Fruit fly (Drosophila melanogaster) whole organism, embryonic: ENCODE results near the gene drongo.

Experiments used
- Awh ChIP-seq: fragments of 200-800 bp; sonication (Bioruptor generic); IDR thresholded peaks from 2 replicates; pipeline ENCODE4, ENCODE4 v1.3.6; 2022; ENCODE audit warnings: missing biosample characterization, missing genetic modification characterization
- CG10209 ChIP-seq: fragments of 200-800 bp; sonication (Bioruptor generic); optimal IDR thresholded peaks from 3 replicates; lab custom pipeline; 2017; ENCODE audit warnings: missing biosample characterization, mild to moderate bottlenecking, missing genetic modification characterization, missing genetic modification reagents
- CG1024 ChIP-seq: fragments of 200-800 bp; sonication (Bioruptor generic); IDR thresholded peaks from 2 replicates; pipeline ENCODE4 v1.3.6; 2022; ENCODE audit warnings: missing biosample characterization, missing genetic modification characterization
- CG10431 ChIP-seq: fragments of 200-800 bp; sonication (Bioruptor generic); optimal IDR thresholded peaks from 3 replicates; lab custom pipeline; 2018; ENCODE audit warnings: missing biosample characterization, mild to moderate bottlenecking, missing genetic modification characterization
- CG11093 ChIP-seq: fragments of 200-800 bp; sonication (Bioruptor generic); IDR thresholded peaks from 3 replicates; pipeline ENCODE4 v1.3.6; 2022; ENCODE audit warnings: missing biosample characterization, missing genetic modification characterization
- CG12236 ChIP-seq: fragments of 200-800 bp; sonication (Bioruptor generic); optimal IDR thresholded peaks from 2 replicates; lab custom pipeline; 2016; ENCODE audit warnings: missing biosample characterization, missing genetic modification characterization
- CG13123 ChIP-seq: fragments of 200-800 bp; sonication (Bioruptor generic); optimal IDR thresholded peaks from 2 replicates; lab custom pipeline; 2016; ENCODE audit warnings: missing biosample characterization, missing genetic modification characterization
- CG13287 ChIP-seq: fragments of 200-800 bp; sonication (Bioruptor generic); IDR thresholded peaks from 2 replicates; pipeline ENCODE4 v1.3.6; 2022; ENCODE audit warnings: missing biosample characterization, missing genetic modification characterization; ENCODE audit not compliant: partially characterized antibody
- CG13624 ChIP-seq: fragments of 200-800 bp; sonication (Bioruptor generic); optimal IDR thresholded peaks from 2 replicates; lab custom pipeline; 2016; ENCODE audit warnings: missing biosample characterization, missing genetic modification characterization
- CG14710 ChIP-seq: fragments of 200-800 bp; sonication (Bioruptor generic); optimal IDR thresholded peaks from 3 replicates; lab custom pipeline; 2019; ENCODE audit warnings: missing biosample characterization, mild to moderate bottlenecking, missing genetic modification characterization, moderate library complexity
- CG1603 ChIP-seq: fragments of 200-800 bp; sonication (Bioruptor generic); optimal IDR thresholded peaks from 2 replicates; lab custom pipeline; 2019; ENCODE audit warnings: missing biosample characterization, mild to moderate bottlenecking, missing genetic modification characterization, moderate library complexity
- CG16815 ChIP-seq: fragments of 200-800 bp; sonication (Bioruptor generic); optimal IDR thresholded peaks from 3 replicates; lab custom pipeline; 2017; ENCODE audit warnings: missing biosample characterization, mild to moderate bottlenecking, missing genetic modification characterization
- CG17912 ChIP-seq: fragments of 200-800 bp; sonication (Bioruptor generic); optimal IDR thresholded peaks from 2 replicates; lab custom pipeline; 2018; ENCODE audit warnings: missing biosample characterization, mild to moderate bottlenecking, missing genetic modification characterization
- CG30020 ChIP-seq: fragments of 200-800 bp; optimal IDR thresholded peaks from 2 replicates; lab custom pipeline; 2019; ENCODE audit warnings: missing biosample characterization, mild to moderate bottlenecking, missing genetic modification characterization, moderate library complexity
- CG34376 ChIP-seq: fragments of 200-800 bp; sonication (Bioruptor generic); optimal IDR thresholded peaks from 2 replicates; lab custom pipeline; 2018; ENCODE audit warnings: missing biosample characterization, mild to moderate bottlenecking, missing genetic modification characterization
- CG6683 ChIP-seq: fragments of 200-800 bp; sonication (Bioruptor generic); optimal IDR thresholded peaks from 2 replicates; lab custom pipeline; 2017; ENCODE audit warnings: missing biosample characterization, mild to moderate bottlenecking, missing genetic modification characterization, missing genetic modification reagents
- CoRest ChIP-seq: fragments of 200-800 bp; sonication (Bioruptor generic); optimal IDR thresholded peaks from 3 replicates; lab custom pipeline; 2018; ENCODE audit warnings: missing biosample characterization, mild to moderate bottlenecking, missing genetic modification characterization, moderate library complexity
- Ets97D ChIP-seq: fragments of 200-800 bp; sonication (Bioruptor generic); optimal IDR thresholded peaks from 3 replicates; lab custom pipeline; 2016; ENCODE audit warnings: missing biosample characterization, missing genetic modification characterization
- Hey ChIP-seq: fragments of 200-800 bp; sonication (Bioruptor generic); optimal IDR thresholded peaks from 3 replicates; lab custom pipeline; 2018; ENCODE audit warnings: missing biosample characterization, mild to moderate bottlenecking, missing genetic modification characterization
- HmgD ChIP-seq: fragments of 200-800 bp; sonication (Bioruptor generic); optimal IDR thresholded peaks from 3 replicates; lab custom pipeline; 2016; ENCODE audit warnings: missing biosample characterization, missing genetic modification characterization
- Hr3 ChIP-seq: fragments of 200-800 bp; sonication (Bioruptor generic); optimal IDR thresholded peaks from 3 replicates; lab custom pipeline; 2016; ENCODE audit warnings: missing biosample characterization, missing genetic modification characterization
- Hr51 ChIP-seq, 2 experiments: fragments of 200-800 bp; sonication (Bioruptor generic); optimal IDR thresholded peaks; 2 replicates in 1 of 2; 3 replicates in 1 of 2; lab custom pipeline; 2016 to 2018; ENCODE audit warnings: missing biosample characterization in 2 of 2, missing genetic modification characterization in 2 of 2, mild to moderate bottlenecking in 1 of 2, moderate library complexity in 1 of 2
- Jarid2 ChIP-seq: fragments of 200-800 bp; sonication (Bioruptor generic); optimal IDR thresholded peaks from 3 replicates; lab custom pipeline; 2017; ENCODE audit warnings: mild to moderate bottlenecking, missing biosample characterization, missing genetic modification reagents, missing genetic modification characterization
- Optix ChIP-seq: fragments of 200-800 bp; sonication (Bioruptor generic); IDR thresholded peaks from 3 replicates; pipeline ENCODE4 v1.3.6; 2022; ENCODE audit warnings: missing biosample characterization, missing genetic modification characterization
- Poxn ChIP-seq: fragments of 200-800 bp; sonication (Bioruptor generic); IDR thresholded peaks from 2 replicates; pipeline ENCODE4 v1.3.6; 2022; ENCODE audit warnings: missing biosample characterization, missing genetic modification characterization
- Six4 ChIP-seq: fragments of 200-800 bp; sonication (Bioruptor generic); optimal IDR thresholded peaks from 2 replicates; lab custom pipeline; 2016; ENCODE audit warnings: missing biosample characterization, missing genetic modification characterization
- az2 ChIP-seq: fragments of 200-800 bp; sonication (Bioruptor generic); optimal IDR thresholded peaks from 3 replicates; lab custom pipeline; 2016; ENCODE audit warnings: missing biosample characterization, missing genetic modification characterization
- bcd ChIP-seq: fragments of 200-800 bp; sonication (Bioruptor generic); optimal IDR thresholded peaks from 2 replicates; lab custom pipeline; 2017; ENCODE audit warnings: missing biosample characterization, mild to moderate bottlenecking, missing genetic modification characterization
- bigmax ChIP-seq: fragments of 200-800 bp; sonication (Bioruptor generic); optimal IDR thresholded peaks from 2 replicates; lab custom pipeline; 2018; ENCODE audit warnings: missing biosample characterization, mild to moderate bottlenecking, missing genetic modification characterization
- chif ChIP-seq, 2 experiments: fragments of 200-800 bp; sonication (Bioruptor generic); optimal IDR thresholded peaks; 3 replicates each; lab custom pipeline; 2016; ENCODE audit warnings: missing biosample characterization in 2 of 2, missing genetic modification characterization in 2 of 2
- crc ChIP-seq: fragments of 200-800 bp; sonication (Bioruptor generic); optimal IDR thresholded peaks from 2 replicates; lab custom pipeline; 2016; ENCODE audit warnings: missing biosample characterization, missing genetic modification characterization
- crp ChIP-seq, 2 experiments: fragments of 200-800 bp; sonication (Bioruptor generic); optimal IDR thresholded peaks; 2 replicates in 1 of 2; 3 replicates in 1 of 2; lab custom pipeline; 2017; ENCODE audit warnings: missing biosample characterization in 2 of 2, missing genetic modification characterization in 2 of 2, mild to moderate bottlenecking in 1 of 2, moderate library complexity in 1 of 2
- disco-r ChIP-seq: fragments of 200-800 bp; sonication (Bioruptor generic); optimal IDR thresholded peaks from 2 replicates; lab custom pipeline; 2016; ENCODE audit warnings: missing biosample characterization, missing genetic modification characterization
- dmrt11E ChIP-seq: fragments of 200-800 bp; sonication (Bioruptor generic); optimal IDR thresholded peaks from 3 replicates; lab custom pipeline; 2018; ENCODE audit warnings: missing biosample characterization, mild to moderate bottlenecking, missing genetic modification characterization, moderate library complexity
- emc ChIP-seq: fragments of 200-800 bp; sonication (Bioruptor generic); optimal IDR thresholded peaks from 2 replicates; lab custom pipeline; 2016; ENCODE audit warnings: missing biosample characterization, missing genetic modification characterization
- hkb ChIP-seq, 2 experiments: fragments of 200-800 bp in 1 of 2; fragments of >200 bp in 1 of 2; sonication (Bioruptor generic) in 1 of 2; IDR thresholded peaks in 1 of 2; optimal IDR thresholded peaks in 1 of 2; 2 replicates each; pipeline versions ENCODE4 v1.3.6 to Lab custom; 2017 to 2022; ENCODE audit warnings: missing biosample characterization in 1 of 2, missing genetic modification characterization in 1 of 2
- pb ChIP-seq: fragments of 200-800 bp; sonication (Bioruptor generic); optimal IDR thresholded peaks from 3 replicates; lab custom pipeline; 2016; ENCODE audit warnings: missing biosample characterization, missing genetic modification characterization
- pnt ChIP-seq: fragments of 200-800 bp; sonication (Bioruptor generic); optimal IDR thresholded peaks from 3 replicates; lab custom pipeline; 2016; ENCODE audit warnings: missing biosample characterization, missing genetic modification characterization
- run ChIP-seq: fragments of 200-800 bp; sonication (Bioruptor generic); optimal IDR thresholded peaks from 3 replicates; lab custom pipeline; 2018; ENCODE audit warnings: missing biosample characterization, mild to moderate bottlenecking, missing genetic modification characterization
- salm ChIP-seq: fragments of 200-800 bp; sonication (Bioruptor generic); optimal IDR thresholded peaks from 2 replicates; lab custom pipeline; 2018; ENCODE audit warnings: missing biosample characterization, mild to moderate bottlenecking, missing genetic modification characterization
- slp2 ChIP-seq: fragments of 200-800 bp; sonication (Bioruptor generic); optimal IDR thresholded peaks from 2 replicates; lab custom pipeline; 2016; ENCODE audit warnings: missing biosample characterization, missing genetic modification characterization
- sr ChIP-seq: fragments of 200-800 bp; sonication (Bioruptor generic); IDR thresholded peaks from 3 replicates; pipeline ENCODE4 v1.3.6; 2022; ENCODE audit warnings: missing biosample characterization, missing genetic modification characterization
- trem ChIP-seq: fragments of 200-800 bp; optimal IDR thresholded peaks from 3 replicates; lab custom pipeline; 2019; ENCODE audit warnings: missing biosample characterization, mild to moderate bottlenecking, missing genetic modification characterization, moderate library complexity
- trh ChIP-seq: fragments of 200-800 bp; sonication (Bioruptor generic); optimal IDR thresholded peaks from 2 replicates; lab custom pipeline; 2016; ENCODE audit warnings: missing biosample characterization, missing genetic modification characterization
- vvl ChIP-seq: fragments of 200-800 bp; sonication (Bioruptor generic); IDR thresholded peaks from 2 replicates; pipeline ENCODE4 v1.3.6; 2022; ENCODE audit warnings: missing biosample characterization, missing genetic modification characterization
- wdn ChIP-seq: fragments of 200-800 bp; sonication (Bioruptor generic); IDR thresholded peaks from 2 replicates; pipeline ENCODE4 v1.3.6; 2022; ENCODE audit warnings: missing biosample characterization, missing genetic modification characterization
- z ChIP-seq: fragments of 200-800 bp; sonication (Bioruptor generic); IDR thresholded peaks from 3 replicates; pipeline ENCODE4 v1.3.6; 2022; ENCODE audit warnings: missing biosample characterization, missing genetic modification characterization
- zf30C ChIP-seq: fragments of 200-800 bp; sonication (Bioruptor generic); optimal IDR thresholded peaks from 3 replicates; lab custom pipeline; 2018; ENCODE audit warnings: missing biosample characterization, mild to moderate bottlenecking, missing genetic modification characterization

drongo gene

dm6 chr2L:856690-857488 lies 6.0 kb upstream of the drongo start (continued):
- TF ChIP-seq CG17912 (GFP tag; lab: Kevin White, UChicago) (no peak), CG1603 (peak; percentile 93), Six4 (GFP tag; lab: Kevin White, UChicago) (peak; percentile 62), Awh (GFP tag; lab: Robert Waterston, UW) (peak; percentile 90), salm (tag; lab: Kevin White, UChicago) (peak; percentile 55), CG11093 (GFP tag; lab: Robert Waterston, UW) (peak; percentile 83; the same call in 2 of the 3 replicates), dmrt11E (tag; lab: Kevin White, UChicago) (peak; percentile 77), crc (GFP tag; lab: Kevin White, UChicago) (peak; percentile 67), hkb (optimal IDR thresholded peaks at IDR 0.05; lab: Kevin White, UChicago) (no peak), hkb (GFP tag; IDR thresholded peaks at IDR 0.05; lab: Robert Waterston, UW) (peak; percentile 90), Hey (no peak), Optix (GFP tag; lab: Robert Waterston, UW) (peak; percentile 87), z (GFP tag; lab: Robert Waterston, UW) (no peak), CG12236 (GFP tag; lab: Kevin White, UChicago) (peak; percentile 12), sr (peak; percentile 66; the same call in 2 of the 3 replicates), bcd (GFP tag; lab: Kevin White, UChicago) (peak; percentile 74), CG10209 (GFP tag; lab: Kevin White, UChicago) (peak; percentile 80), pb (GFP tag; lab: Kevin White, UChicago) (peak; percentile 55), bigmax (GFP tag; lab: Kevin White, UChicago) (no peak), HmgD (peak; percentile 23), CG14710 (tag; lab: Kevin White, UChicago) (peak; percentile 65), Hr51 (GFP tag; optimal IDR thresholded peaks at IDR 0.05; lab: Kevin White, UChicago) (peak in 1 of 2 experiments; percentile 70), trem (tag; lab: Kevin White, UChicago) (peak; percentile 63), Jarid2 (peak; percentile 58), run (no peak), CG10431 (no peak), Poxn (GFP tag; lab: Robert Waterston, UW) (no peak), az2 (GFP tag; lab: Kevin White, UChicago) (peak; percentile 73), CG34376 (GFP tag; lab: Kevin White, UChicago) (peak; percentile 48), Ets97D (GFP tag; lab: Kevin White, UChicago) (no peak), chif (GFP tag; optimal IDR thresholded peaks at IDR 0.05; lab: Kevin White, UChicago) (peak; percentile 53 to 79), crp (GFP tag; optimal IDR thresholded peaks at IDR 0.05; lab: Kevin White, UChicago) (peak in 1 of 2 experiments; percentile 23), pnt (GFP tag; lab: Kevin White, UChicago) (peak; percentile 69), vvl (GFP tag; lab: Robert Waterston, UW) (peak; percentile 93), CG16815 (GFP tag; lab: Kevin White, UChicago) (peak; percentile 65), slp2 (peak; percentile 73), CG6683 (GFP tag; lab: Kevin White, UChicago) (peak; percentile 50), CG13123 (GFP tag; lab: Kevin White, UChicago) (peak; percentile 44), CoRest (peak; percentile 76), Hr3 (peak; percentile 61), CG13624 (GFP tag; lab: Kevin White, UChicago) (peak; percentile 51), trh (no peak), disco-r (GFP tag; lab: Kevin White, UChicago) (peak; percentile 5), zf30C (GFP tag; lab: Kevin White, UChicago) (no peak), emc (GFP tag; lab: Kevin White, UChicago) (peak; percentile 29), CG1024 (GFP tag; lab: Robert Waterston, UW) (peak; percentile 71), wdn (GFP tag; lab: Robert Waterston, UW) (peak; percentile 77), CG30020 (tag; lab: Kevin White, UChicago) (peak; percentile 9), CG13287 (GFP tag; lab: Robert Waterston, UW) (no peak)
